Worm (Caenorhabditis elegans): ENCODE results near the gene cnc-10.

DNA sequence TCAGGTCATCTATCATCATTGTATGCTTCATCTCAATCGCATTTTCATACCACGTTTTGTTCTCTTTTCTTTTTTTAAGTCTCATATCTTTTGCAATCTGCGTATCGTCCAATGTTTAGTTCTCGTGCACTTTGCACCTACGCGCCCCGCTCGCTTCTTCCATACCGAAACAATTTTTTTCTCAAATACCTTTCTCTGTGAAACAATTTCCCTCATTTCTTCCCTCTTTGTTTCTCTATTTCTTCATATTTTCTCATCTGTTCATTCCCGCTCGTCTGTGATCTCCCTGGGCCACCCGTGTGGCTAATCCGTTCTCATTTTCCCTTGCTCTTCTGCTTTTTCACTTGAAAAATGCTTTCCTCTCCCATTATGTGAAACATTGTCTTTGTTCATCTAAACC, 42.7 kb upstream of the cnc-10 start:
- no peak for TF ChIP-seq lin-11 (tag; optimal IDR thresholded peaks at IDR 0.05)
- TF ChIP-seq pha-4 (tag; optimal IDR thresholded peaks at IDR 0.05) = no peak
- no peak for TF ChIP-seq elt-4 (tag; optimal IDR thresholded peaks at IDR 0.05)
- TF ChIP-seq ama-1 (optimal IDR thresholded peaks at IDR 0.05) = no peak
- no peak for TF ChIP-seq ceh-34 (tag; optimal IDR thresholded peaks at IDR 0.05)
- no peak for TF ChIP-seq dmd-4 (tag; optimal IDR thresholded peaks at IDR 0.05; ENCODE audit: borderline replicate concordance)
- no peak for TF ChIP-seq pqm-1 (tag; optimal IDR thresholded peaks at IDR 0.05)
- no peak for TF ChIP-seq fkh-10 (GFP tag; optimal IDR thresholded peaks at IDR 0.05)
- no peak for TF ChIP-seq fax-1 (tag; optimal IDR thresholded peaks at IDR 0.05)
- TF ChIP-seq hlh-30 (tag; optimal IDR thresholded peaks at IDR 0.05; ENCODE audit: insufficient read depth) = no peak
- TF ChIP-seq ets-4 (tag; optimal IDR thresholded peaks at IDR 0.05) = no peak
- TF ChIP-seq sdc-2 (tag; optimal IDR thresholded peaks at IDR 0.05) = no peak
- no peak for TF ChIP-seq elt-2 (tag; optimal IDR thresholded peaks at IDR 0.05)

Measured in whole organism, late embryonic.